Fruit fly (Drosophila melanogaster) Kc167 (cell line): ENCODE measurements around the gene eIF3d1.

Experiments
- insv ChIP-seq: fragments of >200 bp; optimal IDR thresholded peaks from 3 replicates; lab custom pipeline; 2018; ENCODE audit warnings: missing external identifiers
- psq ChIP-seq: fragments of >200 bp; optimal IDR thresholded peaks from 2 replicates; lab custom pipeline; 2017; ENCODE audit warnings: missing external identifiers

DNA sequence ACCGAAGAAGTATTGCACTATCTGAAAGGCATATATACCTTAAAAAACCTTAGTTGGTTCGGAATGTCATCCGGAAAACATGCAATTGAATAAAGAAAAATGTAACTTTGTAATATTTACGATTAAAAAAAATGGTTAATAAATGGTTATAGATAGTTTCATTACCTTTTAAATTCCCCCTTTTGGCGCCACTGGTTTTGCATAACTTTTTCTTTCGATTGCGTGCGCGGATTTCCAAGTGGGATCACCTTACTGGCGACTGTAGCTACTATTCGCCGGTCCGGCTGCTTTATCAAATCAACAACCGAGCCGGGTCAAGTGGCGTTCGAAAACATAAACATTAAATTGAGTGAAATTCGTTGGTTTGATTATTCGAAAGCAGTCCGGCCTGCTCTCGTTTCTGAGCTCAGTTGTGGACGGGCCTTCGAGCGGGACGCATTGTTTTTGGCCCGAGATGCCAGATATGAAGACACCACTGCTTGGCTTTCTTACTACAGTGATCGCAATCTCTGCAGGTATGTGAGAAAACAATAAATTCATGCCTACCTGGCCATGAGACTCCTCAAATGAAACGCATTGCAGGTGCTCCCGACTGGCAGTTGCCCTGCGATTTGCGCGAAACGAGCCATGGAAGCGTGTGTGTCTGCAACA lies 24.7 kb downstream of the eIF3d1 start, which contains the start of gene Gba1b:
- TF ChIP-seq insv (lab: Kevin White, UChicago), result no peak
- no peak for TF ChIP-seq psq (lab: Kevin White, UChicago)
